Fruit fly (Drosophila melanogaster) whole organism, adult: Measurements from ENCODE around the gene Eip74EF.

Source experiments
- CG11617 ChIP-seq: fragments of 200-800 bp; sonication (Bioruptor generic); optimal IDR thresholded peaks from 2 replicates; lab custom pipeline; 2017; ENCODE audit warnings: mild to moderate bottlenecking, missing biosample characterization, missing genetic modification reagents, missing genetic modification characterization
- CG12768 ChIP-seq: fragments of 200-800 bp; sonication (Bioruptor generic); optimal IDR thresholded peaks from 2 replicates; lab custom pipeline; 2017; ENCODE audit warnings: missing biosample characterization, missing genetic modification characterization, mild to moderate bottlenecking, moderate library complexity, missing genetic modification reagents
- CG14711 ChIP-seq: fragments of 200-800 bp; sonication (Bioruptor generic); optimal IDR thresholded peaks from 2 replicates; lab custom pipeline; 2018; ENCODE audit warnings: missing biosample characterization, mild to moderate bottlenecking, missing genetic modification characterization, moderate library complexity
- CG1620 ChIP-seq: fragments of 200-800 bp; sonication (Bioruptor generic); optimal IDR thresholded peaks from 2 replicates; lab custom pipeline; 2016; ENCODE audit warnings: missing biosample characterization, missing genetic modification characterization
- CG33017 ChIP-seq: fragments of 200-800 bp; sonication (Bioruptor generic); optimal IDR thresholded peaks from 2 replicates; lab custom pipeline; 2018; ENCODE audit warnings: missing biosample characterization, mild to moderate bottlenecking, missing genetic modification characterization, moderate library complexity
- CG5204 ChIP-seq: fragments of 200-800 bp; sonication (Bioruptor generic); optimal IDR thresholded peaks from 2 replicates; lab custom pipeline; 2016; ENCODE audit warnings: missing biosample characterization, missing genetic modification characterization
- CG7045 ChIP-seq: fragments of 200-800 bp; sonication (Bioruptor generic); optimal IDR thresholded peaks from 2 replicates; lab custom pipeline; 2017; ENCODE audit warnings: missing biosample characterization, mild to moderate bottlenecking, missing genetic modification characterization
- CG7101 ChIP-seq: fragments of 200-800 bp; sonication (Bioruptor generic); optimal IDR thresholded peaks from 2 replicates; lab custom pipeline; 2018; ENCODE audit warnings: missing biosample characterization, mild to moderate bottlenecking, missing genetic modification characterization, moderate library complexity
- Clk ChIP-seq: fragments of 200-800 bp; sonication (Bioruptor generic); optimal IDR thresholded peaks from 2 replicates; lab custom pipeline; 2017; ENCODE audit warnings: missing biosample characterization, missing genetic modification characterization
- Crg-1 ChIP-seq: fragments of 200-800 bp; sonication (Bioruptor generic); optimal IDR thresholded peaks from 2 replicates; lab custom pipeline; 2016; ENCODE audit warnings: missing biosample characterization, missing genetic modification characterization
- Hr96 ChIP-seq: fragments of 200-800 bp; sonication (Bioruptor generic); optimal IDR thresholded peaks from 2 replicates; lab custom pipeline; 2016; ENCODE audit warnings: missing biosample characterization, missing genetic modification characterization
- Mnt ChIP-seq: fragments of 200-800 bp; sonication (Bioruptor generic); optimal IDR thresholded peaks from 2 replicates; lab custom pipeline; 2016; ENCODE audit warnings: missing biosample characterization, mild to moderate bottlenecking, missing genetic modification characterization
- bab1 ChIP-seq: fragments of 200-800 bp; sonication (Bioruptor generic); optimal IDR thresholded peaks from 3 replicates; lab custom pipeline; 2019; ENCODE audit warnings: missing biosample characterization, mild to moderate bottlenecking, missing genetic modification characterization, moderate library complexity
- cic ChIP-seq: fragments of 200-800 bp; sonication (Bioruptor generic); optimal IDR thresholded peaks from 2 replicates; lab custom pipeline; 2017; ENCODE audit warnings: missing biosample characterization, mild to moderate bottlenecking, missing genetic modification characterization, moderate library complexity
- cnc ChIP-seq, 2 experiments: fragments of >200 bp; optimal IDR thresholded peaks; 2 replicates each; lab custom pipeline; 2017
- kay ChIP-seq: fragments of 200-800 bp; sonication (Bioruptor generic); peaks from one replicate; lab custom pipeline; 2016; ENCODE audit warnings: missing biosample characterization, missing genetic modification characterization, borderline replicate concordance
- ovo ChIP-seq: fragments of 200-800 bp; sonication (Bioruptor generic); optimal IDR thresholded peaks from 2 replicates; lab custom pipeline; 2016; ENCODE audit warnings: missing biosample characterization, missing genetic modification characterization
- pad ChIP-seq: fragments of 200-800 bp; sonication (Bioruptor generic); optimal IDR thresholded peaks from 3 replicates; lab custom pipeline; 2017; ENCODE audit warnings: missing biosample characterization, missing genetic modification characterization, mild to moderate bottlenecking, moderate library complexity, missing genetic modification reagents
- tj ChIP-seq: fragments of 200-800 bp; sonication (Bioruptor generic); optimal IDR thresholded peaks from 3 replicates; lab custom pipeline; 2017; ENCODE audit warnings: missing biosample characterization, mild to moderate bottlenecking, missing genetic modification characterization, moderate library complexity
- toe ChIP-seq: fragments of 200-800 bp; sonication (Bioruptor generic); optimal IDR thresholded peaks from 2 replicates; lab custom pipeline; 2016; ENCODE audit warnings: missing biosample characterization, missing genetic modification characterization

Gene Eip74EF

dm6 chr3L:17535768-17536167 lies 83.4 kb downstream of the Eip74EF start:
- peak; percentile 11 for TF ChIP-seq kay (GFP tag; lab: Kevin White, UChicago)
- no peak for TF ChIP-seq Crg-1 (GFP tag; lab: Kevin White, UChicago)

- TF ChIP-seq Clk (GFP tag; lab: Kevin White, UChicago) = no peak
- peak; percentile 71 for TF ChIP-seq kay (GFP tag; lab: Kevin White, UChicago)
Observed at dm6 chr3L:17534396-17534795, 84.7 kb downstream of the Eip74EF start.

dm6 chr3L:17533745-17534144 lies 85.4 kb downstream of the Eip74EF start:
- TF ChIP-seq cic (GFP tag; lab: Kevin White, UChicago) = no peak
- TF ChIP-seq kay (GFP tag; lab: Kevin White, UChicago) = peak; percentile 94

dm6 chr3L:17532898-17533700 lies 86.0 kb downstream of the Eip74EF start:
- TF ChIP-seq pad (GFP tag; lab: Kevin White, UChicago) (peak; percentile 73), tj (GFP tag; lab: Kevin White, UChicago) (peak; percentile 73), CG11617 (peak; percentile 88), CG7045 (GFP tag; lab: Kevin White, UChicago) (peak; percentile 52), Mnt (GFP tag; lab: Kevin White, UChicago) (peak; percentile 87), Crg-1 (GFP tag; lab: Kevin White, UChicago) (peak; percentile 80), toe (GFP tag; lab: Kevin White, UChicago) (peak; percentile 47), CG14711 (tag; lab: Kevin White, UChicago) (peak; percentile 63), kay (GFP tag; lab: Kevin White, UChicago) (no peak), Clk (GFP tag; lab: Kevin White, UChicago) (peak; percentile 49), cnc (optimal IDR thresholded peaks at IDR 0.05; lab: Kevin White, UChicago) (no peak), bab1 (GFP tag; lab: Kevin White, UChicago) (peak; percentile 60), CG33017 (tag; lab: Kevin White, UChicago) (peak; percentile 42), CG5204 (GFP tag; lab: Kevin White, UChicago) (no peak), CG1620 (GFP tag; lab: Kevin White, UChicago) (peak; percentile 77), Hr96 (GFP tag; lab: Kevin White, UChicago) (peak; percentile 52), cic (GFP tag; lab: Kevin White, UChicago) (peak; percentile 87), CG12768 (GFP tag; lab: Kevin White, UChicago) (peak; percentile 10), CG7101 (tag; lab: Kevin White, UChicago) (peak; percentile 38), ovo (peak; percentile 81)

- TF ChIP-seq CG12768 (GFP tag; lab: Kevin White, UChicago) (no peak), kay (GFP tag; lab: Kevin White, UChicago) (peak; percentile 61)
Observed at dm6 chr3L:17532197-17532596, 86.9 kb downstream of the Eip74EF start.

- TF ChIP-seq Hr96 (GFP tag; lab: Kevin White, UChicago) (no peak), cic (GFP tag; lab: Kevin White, UChicago) (peak; percentile 78), CG1620 (GFP tag; lab: Kevin White, UChicago) (no peak), ovo (no peak), tj (GFP tag; lab: Kevin White, UChicago) (no peak), Mnt (GFP tag; lab: Kevin White, UChicago) (no peak), Clk (GFP tag; lab: Kevin White, UChicago) (no peak), Crg-1 (GFP tag; lab: Kevin White, UChicago) (no peak), CG7045 (GFP tag; lab: Kevin White, UChicago) (no peak), pad (GFP tag; lab: Kevin White, UChicago) (no peak), cnc (optimal IDR thresholded peaks at IDR 0.05; lab: Kevin White, UChicago) (no peak), CG5204 (GFP tag; lab: Kevin White, UChicago) (no peak), CG7101 (tag; lab: Kevin White, UChicago) (no peak), CG12768 (GFP tag; lab: Kevin White, UChicago) (peak; percentile 1), toe (GFP tag; lab: Kevin White, UChicago) (no peak), kay (GFP tag; lab: Kevin White, UChicago) (peak; percentile 48), CG33017 (tag; lab: Kevin White, UChicago) (no peak), bab1 (GFP tag; lab: Kevin White, UChicago) (no peak), CG14711 (tag; lab: Kevin White, UChicago) (no peak), CG11617 (no peak)
Observed at dm6 chr3L:17531397-17531796, 87.7 kb downstream of the Eip74EF start.
